Fruit fly (Drosophila melanogaster): ENCODE measurements around the gene Tsf1.

- no peak for TF ChIP-seq Clk (GFP tag; optimal IDR thresholded peaks at IDR 0.05)
- no peak for TF ChIP-seq CG1620 (GFP tag; optimal IDR thresholded peaks at IDR 0.05)
- no peak for TF ChIP-seq CG11617 (GFP tag; optimal IDR thresholded peaks at IDR 0.05)
- TF ChIP-seq tj (GFP tag; optimal IDR thresholded peaks at IDR 0.05) = peak; percentile 99
- TF ChIP-seq bab1 (GFP tag; optimal IDR thresholded peaks at IDR 0.05) = no peak
- no peak for TF ChIP-seq ovo (GFP tag; optimal IDR thresholded peaks at IDR 0.05)
- peak; percentile 71 for TF ChIP-seq kay (GFP tag; ENCODE audit: borderline replicate concordance)
- peak; percentile 79 for TF ChIP-seq cic (GFP tag; optimal IDR thresholded peaks at IDR 0.05)
- TF ChIP-seq CG7101 (tag; optimal IDR thresholded peaks at IDR 0.05) = no peak
These were observed 18.3 kb upstream of the Tsf1 start for dm6 chrX:18368644-18368998.
